Worm (Caenorhabditis elegans) whole organism, late embryonic: ENCODE results near the gene rab-19.

Experiments used
- C38D4.7 ChIP-seq: fragments of 200-800 bp; sonication (Bioruptor generic); optimal IDR thresholded peaks from 2 replicates; lab custom pipeline; 2018; ENCODE audit warnings: mild to moderate bottlenecking, missing genetic modification characterization, moderate library complexity, missing compliant biosample characterization
- F13H6.1 ChIP-seq: sonication (generic microtip); optimal IDR thresholded peaks from 2 replicates; lab custom pipeline; 2016; ENCODE audit warnings: missing genetic modification characterization, missing compliant biosample characterization
- T23F11.4 ChIP-seq: fragments of 200-800 bp; sonication (Bioruptor generic); optimal IDR thresholded peaks from 2 replicates; lab custom pipeline; 2018; ENCODE audit warnings: mild to moderate bottlenecking, missing genetic modification characterization, missing compliant biosample characterization
- ahr-1 ChIP-seq: sonication (generic microtip); optimal IDR thresholded peaks from 2 replicates; lab custom pipeline; 2016; ENCODE audit warnings: missing genetic modification characterization, missing compliant biosample characterization
- ama-1 ChIP-seq: fragments of 150-350 bp; optimal IDR thresholded peaks from 2 replicates; lab custom pipeline; 2014
- ceh-18 ChIP-seq: sonication (generic microtip); optimal IDR thresholded peaks from 2 replicates; lab custom pipeline; 2016; ENCODE audit warnings: missing genetic modification characterization, missing compliant biosample characterization
- ceh-31 ChIP-seq: sonication (generic microtip); optimal IDR thresholded peaks from 2 replicates; lab custom pipeline; 2016; ENCODE audit warnings: missing genetic modification characterization, missing compliant biosample characterization
- ceh-6 ChIP-seq: fragments of 200-800 bp; sonication (Bioruptor generic); optimal IDR thresholded peaks from 2 replicates; lab custom pipeline; 2018; ENCODE audit warnings: mild to moderate bottlenecking, missing genetic modification characterization, missing compliant biosample characterization
- ceh-9 ChIP-seq: sonication (generic microtip); optimal IDR thresholded peaks from 2 replicates; lab custom pipeline; 2016; ENCODE audit warnings: mild to moderate bottlenecking, missing genetic modification characterization, inconsistent platforms, missing compliant biosample characterization
- che-1 ChIP-seq: sonication (generic microtip); optimal IDR thresholded peaks from 2 replicates; lab custom pipeline; 2016; ENCODE audit warnings: mild to moderate bottlenecking, missing genetic modification characterization, missing compliant biosample characterization
- dve-1 ChIP-seq: sonication (generic microtip); optimal IDR thresholded peaks from 2 replicates; lab custom pipeline; 2017; ENCODE audit warnings: antibody characterized with exemption, mild to moderate bottlenecking, missing genetic modification characterization, missing compliant biosample characterization
- elt-2 ChIP-seq: sonication (generic microtip); optimal IDR thresholded peaks from 2 replicates; lab custom pipeline; 2016; ENCODE audit warnings: missing genetic modification reagents, missing genetic modification characterization, missing compliant biosample characterization
- elt-4 ChIP-seq: sonication (generic microtip); optimal IDR thresholded peaks from 2 replicates; lab custom pipeline; 2016; ENCODE audit warnings: missing genetic modification characterization, missing compliant biosample characterization
- eyg-1 ChIP-seq: sonication (generic microtip); optimal IDR thresholded peaks from 2 replicates; lab custom pipeline; 2016; ENCODE audit warnings: missing genotype, missing genetic modification characterization, missing compliant biosample characterization
- fax-1 ChIP-seq: sonication (generic microtip); optimal IDR thresholded peaks from 2 replicates; lab custom pipeline; 2016; ENCODE audit warnings: missing genotype, missing genetic modification characterization, missing compliant biosample characterization
- fkh-6 ChIP-seq: sonication (generic microtip); optimal IDR thresholded peaks from 2 replicates; lab custom pipeline; 2016; ENCODE audit warnings: missing genetic modification characterization, missing compliant biosample characterization
- hlh-13 ChIP-seq: fragments of 200-800 bp; sonication (Bioruptor generic); optimal IDR thresholded peaks from 2 replicates; lab custom pipeline; 2018; ENCODE audit warnings: mild to moderate bottlenecking, missing genetic modification characterization, missing compliant biosample characterization
- hlh-30 ChIP-seq: sonication (generic microtip); optimal IDR thresholded peaks from 2 replicates; lab custom pipeline; 2017; ENCODE audit warnings: antibody characterized with exemption, missing genetic modification characterization, missing compliant biosample characterization; ENCODE audit not compliant: insufficient read depth
- hlh-6 ChIP-seq: sonication (generic microtip); optimal IDR thresholded peaks from 2 replicates; lab custom pipeline; 2016; ENCODE audit warnings: missing genotype, missing genetic modification characterization, missing compliant biosample characterization
- nfya-1 ChIP-seq: sonication (generic microtip); optimal IDR thresholded peaks from 2 replicates; lab custom pipeline; 2017; ENCODE audit warnings: missing genetic modification characterization, mild to moderate bottlenecking, missing compliant biosample characterization, antibody characterized with exemption, moderate library complexity
- nhr-11 ChIP-seq: fragments of 150-350 bp; optimal IDR thresholded peaks from 2 replicates; lab custom pipeline; 2014; ENCODE audit warnings: missing biosample characterization, missing genetic modification characterization
- pag-3 ChIP-seq: sonication (generic microtip); optimal IDR thresholded peaks from 2 replicates; lab custom pipeline; 2016; ENCODE audit warnings: missing compliant biosample characterization, missing genetic modification characterization, borderline replicate concordance
- pqm-1 ChIP-seq: sonication (generic microtip); optimal IDR thresholded peaks from 2 replicates; lab custom pipeline; 2016; ENCODE audit warnings: missing genetic modification characterization, missing compliant biosample characterization
- pros-1 ChIP-seq: fragments of 150-350 bp; optimal IDR thresholded peaks from 2 replicates; lab custom pipeline; 2014; ENCODE audit warnings: missing biosample characterization, missing genetic modification reagents, missing genetic modification characterization
- ref-2 ChIP-seq: sonication (generic microtip); optimal IDR thresholded peaks from 2 replicates; lab custom pipeline; 2016; ENCODE audit warnings: missing genetic modification characterization, missing compliant biosample characterization
- rnt-1 ChIP-seq: sonication (generic microtip); optimal IDR thresholded peaks from 2 replicates; lab custom pipeline; 2016; ENCODE audit warnings: missing genetic modification characterization, missing compliant biosample characterization
- sdc-2 ChIP-seq: sonication (generic microtip); optimal IDR thresholded peaks from 2 replicates; lab custom pipeline; 2016; ENCODE audit warnings: missing genotype, missing genetic modification characterization, missing compliant biosample characterization
- sox-4 ChIP-seq: sonication (generic microtip); optimal IDR thresholded peaks from 2 replicates; lab custom pipeline; 2017; ENCODE audit warnings: mild to moderate bottlenecking, missing genetic modification characterization, inconsistent platforms, missing compliant biosample characterization
- tbx-7 ChIP-seq: sonication (generic microtip); optimal IDR thresholded peaks from 2 replicates; lab custom pipeline; 2016; ENCODE audit warnings: missing genotype, missing genetic modification characterization, missing compliant biosample characterization
- unc-3 ChIP-seq, 2 experiments: fragments of 200-800 bp in 1 of 2; sonication (Bioruptor generic) in 1 of 2; sonication (generic microtip) in 1 of 2; conservative IDR thresholded peaks in 1 of 2; optimal IDR thresholded peaks in 1 of 2; 2 replicates each; pipeline versions ENCODE4 v1.3.6 to Lab custom; 2016 to 2022; ENCODE audit warnings: missing compliant biosample characterization in 2 of 2, missing genetic modification characterization in 2 of 2, missing genetic modification reagents in 1 of 2
- unc-42 ChIP-seq: sonication (generic microtip); optimal IDR thresholded peaks from 2 replicates; lab custom pipeline; 2016; ENCODE audit warnings: missing genotype, missing genetic modification characterization, missing compliant biosample characterization
- unc-55 ChIP-seq: sonication (generic microtip); optimal IDR thresholded peaks from 2 replicates; lab custom pipeline; 2017; ENCODE audit warnings: missing biosample characterization, missing genetic modification reagents, missing genetic modification characterization
- ztf-16 ChIP-seq: sonication (generic microtip); optimal IDR thresholded peaks from 2 replicates; lab custom pipeline; 2017; ENCODE audit warnings: missing genetic modification characterization, missing compliant biosample characterization

The rab-19 gene

DNA sequence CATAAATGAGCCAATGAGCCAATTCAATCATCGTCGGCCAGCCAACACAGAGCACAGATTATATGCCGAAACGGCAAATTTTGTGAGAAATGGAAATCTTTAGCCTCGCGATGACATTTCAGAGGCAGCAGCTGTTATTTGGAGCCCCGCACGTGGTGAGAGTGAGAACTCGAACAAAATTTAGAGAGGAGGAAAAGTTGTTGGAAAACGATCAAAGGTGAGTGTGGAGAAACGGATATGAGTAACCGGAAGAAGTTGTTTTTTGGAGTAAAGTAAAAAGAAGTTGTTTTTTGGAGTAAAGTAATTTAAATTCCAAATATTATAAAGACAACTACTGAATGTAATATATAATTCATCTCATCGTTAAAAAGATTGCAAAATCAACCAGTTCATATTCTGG is 14.5 kb upstream of the rab-19 start, which contains the start of gene Y62E10A.13:
Gene Y62E10A.13 (minus strand): TSS at position 326 of the 400 bp plus-strand sequence.
- TF ChIP-seq F13H6.1 (tag; lab: Kevin White, UChicago) = no peak
- no peak for TF ChIP-seq C38D4.7 (GFP tag; lab: Kevin White, UChicago)
- TF ChIP-seq pqm-1 (tag; lab: Kevin White, UChicago) = no peak
- no peak for TF ChIP-seq sdc-2
- TF ChIP-seq, all 69 proteins: peak for 0

DNA sequence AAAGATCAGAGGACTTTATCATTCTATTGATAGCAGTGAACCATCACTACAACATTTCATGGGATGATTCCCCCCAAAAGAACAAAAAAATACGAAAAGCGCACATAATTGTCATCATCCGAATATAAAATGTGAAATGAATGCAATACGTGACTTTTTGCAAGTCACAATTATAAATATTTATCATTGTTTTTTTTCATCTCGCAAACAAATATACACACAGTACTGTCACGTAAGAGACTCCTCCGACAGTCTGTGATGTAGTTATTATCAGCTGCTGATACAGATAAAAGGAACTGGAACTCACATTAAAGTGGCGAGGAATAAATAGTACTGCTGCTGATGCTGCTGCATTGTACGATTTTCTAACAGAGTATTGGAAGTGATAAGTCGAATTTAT is 12.2 kb upstream of the rab-19 start:
- TF ChIP-seq nhr-11 = no peak
- TF ChIP-seq elt-2 = peak; percentile 78

DNA sequence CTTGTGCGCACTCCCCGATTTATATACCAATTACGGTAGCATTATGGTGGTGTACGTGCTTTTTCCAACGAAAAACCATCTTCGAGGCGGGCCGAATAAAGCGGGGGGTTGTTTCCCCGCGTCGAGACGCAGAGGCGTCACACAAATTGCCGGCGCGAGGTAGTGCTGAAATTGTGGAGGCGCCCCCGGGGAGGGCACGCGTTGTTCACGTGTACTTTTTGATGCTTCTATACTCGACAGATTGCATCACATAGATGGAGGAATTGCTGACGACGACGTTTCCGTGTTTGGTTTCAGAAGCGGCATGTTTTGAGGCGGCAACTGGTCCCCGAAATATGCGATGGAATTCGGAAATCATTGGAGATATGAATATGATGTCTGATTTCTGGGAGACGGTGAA is 11.1 kb upstream of the rab-19 start:
- TF ChIP-seq T23F11.4 (no peak), eyg-1 (tag; lab: Kevin White, UChicago) (no peak), unc-42 (tag; lab: Kevin White, UChicago) (peak; percentile 67), hlh-30 (tag; lab: Kevin White, UChicago) (peak; percentile 37), ceh-31 (peak; percentile 54), nfya-1 (peak; percentile 45), rnt-1 (tag; lab: Kevin White, UChicago) (peak; percentile 16), ceh-9 (tag; lab: Kevin White, UChicago) (peak; percentile 30), pqm-1 (tag; lab: Kevin White, UChicago) (peak; percentile 63), ceh-6 (GFP tag; lab: Kevin White, UChicago) (no peak), dve-1 (tag; lab: Kevin White, UChicago) (peak; percentile 48), ref-2 (tag; lab: Kevin White, UChicago) (peak; percentile 2), ceh-18 (peak; percentile 82), unc-55 (GFP tag; lab: Kevin White, UChicago) (peak; percentile 58), fax-1 (tag; lab: Kevin White, UChicago) (peak; percentile 17), ztf-16 (tag; lab: Kevin White, UChicago) (peak; percentile 5), ama-1 (lab: Kevin White, UChicago) (no peak), pros-1 (peak; percentile 6)

DNA sequence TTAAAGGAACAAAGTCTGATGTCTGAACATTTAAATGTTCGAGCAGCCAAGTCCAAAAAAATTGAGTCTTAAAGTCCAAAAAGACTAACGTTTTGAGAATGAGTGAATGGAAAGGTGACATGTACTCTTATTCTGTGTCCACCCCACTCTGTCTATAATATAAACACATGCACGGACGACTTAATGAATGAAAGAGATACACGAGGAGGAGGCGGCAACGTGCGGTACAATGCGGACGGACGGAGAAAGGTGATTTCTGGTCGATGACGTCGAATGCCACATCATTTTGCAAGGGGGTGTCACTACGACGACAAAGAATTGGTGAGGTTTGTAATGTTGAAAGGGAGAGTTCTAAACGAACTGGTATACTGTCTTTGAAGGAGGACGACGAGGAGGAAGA is 10.5 kb upstream of the rab-19 start:
- peak; percentile 17 for TF ChIP-seq unc-55 (GFP tag; lab: Kevin White, UChicago)
- TF ChIP-seq tbx-7 (tag; lab: Kevin White, UChicago) = no peak
- TF ChIP-seq, all 69 proteins: peak for 1

ce11 chrIV:13393246-13393716 is 9.1 kb upstream of the rab-19 start:
- TF ChIP-seq ama-1 (lab: Kevin White, UChicago) = no peak
- TF ChIP-seq hlh-30 (tag; lab: Kevin White, UChicago) = peak; percentile 3
- no peak for TF ChIP-seq hlh-13 (GFP tag; lab: Kevin White, UChicago)
- TF ChIP-seq dve-1 (tag; lab: Kevin White, UChicago) = peak; percentile 22
- peak; percentile 58 for TF ChIP-seq elt-2
- TF ChIP-seq ahr-1 = no peak
- no peak for TF ChIP-seq elt-4
- TF ChIP-seq pag-3 = no peak
- no peak for TF ChIP-seq sox-4
- TF ChIP-seq, all 69 proteins: peak for 3

ce11 chrIV:13392230-13392629 is 8.0 kb upstream of the rab-19 start:
- TF ChIP-seq hlh-6 (tag; lab: Kevin White, UChicago) = no peak

DNA sequence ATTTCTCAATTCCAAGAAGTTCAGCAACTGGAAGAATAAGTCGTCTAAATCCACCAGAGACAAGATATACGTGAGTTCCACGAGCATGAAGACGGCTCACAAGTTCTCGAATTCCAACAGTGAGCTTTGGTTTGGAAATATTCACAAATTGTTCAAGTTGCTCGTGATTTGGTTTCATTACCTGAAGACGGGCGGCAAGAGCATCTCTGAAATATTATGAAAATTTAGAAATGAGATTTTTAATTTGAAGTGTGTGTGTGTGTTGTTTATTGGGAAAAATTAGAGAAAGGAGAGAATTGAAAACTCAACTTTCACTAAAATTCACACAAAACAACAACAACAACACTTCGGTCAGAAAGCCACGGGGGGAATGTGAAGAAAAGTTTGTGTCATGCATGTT is 6.6 kb upstream of the rab-19 start:
- TF ChIP-seq nhr-11 = no peak
- TF ChIP-seq ref-2 (tag; lab: Kevin White, UChicago) = no peak
- no peak for TF ChIP-seq che-1 (tag; lab: Kevin White, UChicago)
- no peak for TF ChIP-seq sox-4
- TF ChIP-seq F13H6.1 (tag; lab: Kevin White, UChicago) = no peak
- TF ChIP-seq elt-2 = no peak
- TF ChIP-seq unc-3 (GFP tag; conservative IDR thresholded peaks at IDR 0.05; lab: Robert Waterston, UW) = no peak
- no peak for TF ChIP-seq unc-3 (tag; optimal IDR thresholded peaks at IDR 0.05; lab: Kevin White, UChicago)
- no peak for TF ChIP-seq hlh-30 (tag; lab: Kevin White, UChicago)
- TF ChIP-seq fkh-6 (tag; lab: Kevin White, UChicago) = no peak
